Worm (Caenorhabditis elegans): Measurements from ENCODE around the gene F36G3.3.

F36G3.3 gene

DNA sequence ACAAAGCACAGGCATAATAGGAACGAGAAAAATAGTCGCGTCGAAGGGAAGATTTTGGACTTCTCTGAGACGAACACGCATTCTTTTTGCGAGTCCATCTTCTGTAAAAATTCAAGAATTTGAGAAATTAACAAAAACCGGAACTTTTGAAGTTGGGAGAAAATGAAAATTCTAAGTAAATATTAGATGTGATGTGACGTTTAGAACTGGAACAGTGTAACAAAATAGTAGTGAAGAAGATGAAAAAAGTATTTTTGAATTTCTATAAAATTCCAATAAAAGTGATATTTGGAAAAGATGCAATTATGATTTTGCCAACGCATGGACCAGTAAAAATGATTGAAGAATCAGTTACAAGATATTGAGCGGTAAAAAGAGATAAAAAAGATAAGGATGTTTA is 33.8 kb upstream of the F36G3.3 start, which contains the start of gene slc-17.9:
slc-17.9 (minus strand) TSS at position 101 of the 400 bp plus-strand sequence.
- TF ChIP-seq nhr-21 (tag; optimal IDR thresholded peaks at IDR 0.05) (no peak), ztf-1 (GFP tag; conservative IDR thresholded peaks at IDR 0.05) (no peak), snpc-4 (tag; optimal IDR thresholded peaks at IDR 0.05) (no peak), ama-1 (optimal IDR thresholded peaks at IDR 0.05) (no peak), nhr-10 (tag; optimal IDR thresholded peaks at IDR 0.05) (no peak), unc-39 (tag; optimal IDR thresholded peaks at IDR 0.05) (no peak), nhr-11 (tag; optimal IDR thresholded peaks at IDR 0.05) (no peak), zag-1 (tag; optimal IDR thresholded peaks at IDR 0.05) (no peak), dmd-4 (tag; optimal IDR thresholded peaks at IDR 0.05) (no peak), nhr-12 (tag; optimal IDR thresholded peaks at IDR 0.05) (no peak), mdl-1 (tag; optimal IDR thresholded peaks at IDR 0.05) (no peak), Y55F3AM.14 (GFP tag; optimal IDR thresholded peaks at IDR 0.05) (no peak), blmp-1 (tag; optimal IDR thresholded peaks at IDR 0.05; ENCODE audit: insufficient read depth) (no peak), alr-1 (tag; optimal IDR thresholded peaks at IDR 0.05) (no peak), sma-9 (GFP tag; optimal IDR thresholded peaks at IDR 0.05) (no peak), sma-9 (tag; optimal IDR thresholded peaks at IDR 0.05) (no peak), C34F6.9 (tag; optimal IDR thresholded peaks at IDR 0.05) (no peak), lin-39 (tag; optimal IDR thresholded peaks at IDR 0.05) (no peak), ceh-82 (tag; optimal IDR thresholded peaks at IDR 0.05) (no peak), nhr-129 (tag; optimal IDR thresholded peaks at IDR 0.05) (no peak), ztf-4 (tag; optimal IDR thresholded peaks at IDR 0.05) (no peak)

DNA sequence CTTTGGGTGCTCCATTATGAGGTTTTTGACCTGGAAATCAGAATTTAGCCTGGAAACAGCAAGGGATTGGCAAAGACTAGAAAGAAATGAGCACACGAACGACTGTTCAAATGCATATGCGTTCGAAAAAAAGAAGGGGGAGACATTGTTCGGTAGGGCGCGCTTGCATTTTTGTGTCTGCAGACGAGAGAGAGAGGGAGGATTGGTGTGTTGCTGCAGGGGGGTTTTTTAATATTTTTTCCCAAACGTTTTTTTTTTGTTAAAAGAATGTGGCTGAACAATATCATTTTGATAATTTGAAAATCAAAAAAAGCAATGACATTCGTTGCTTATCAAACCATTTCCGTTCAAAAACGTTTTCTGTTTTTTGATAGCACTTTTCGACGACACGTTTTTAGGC is 24.3 kb upstream of the F36G3.3 start, which contains the start of gene T09B9.4:
T09B9.4 (minus strand) TSS at position 30 of the 400 bp plus-strand sequence.
- TF ChIP-seq zag-1 (tag; optimal IDR thresholded peaks at IDR 0.05), result peak; percentile 16
- peak; percentile 17 for TF ChIP-seq nhr-129 (tag; optimal IDR thresholded peaks at IDR 0.05)
- TF ChIP-seq C34F6.9 (tag; optimal IDR thresholded peaks at IDR 0.05), result peak; percentile 66
- TF ChIP-seq skn-1 (tag; optimal IDR thresholded peaks at IDR 0.05), result no peak
- TF ChIP-seq nhr-23 (tag; optimal IDR thresholded peaks at IDR 0.05), result no peak
- no peak for TF ChIP-seq nhr-21 (tag; optimal IDR thresholded peaks at IDR 0.05)
- TF ChIP-seq ceh-16 (tag; optimal IDR thresholded peaks at IDR 0.05), result no peak
- peak; percentile 40 for TF ChIP-seq fos-1 (tag; optimal IDR thresholded peaks at IDR 0.05)
- TF ChIP-seq ztf-11 (tag; optimal IDR thresholded peaks at IDR 0.05), result no peak

DNA sequence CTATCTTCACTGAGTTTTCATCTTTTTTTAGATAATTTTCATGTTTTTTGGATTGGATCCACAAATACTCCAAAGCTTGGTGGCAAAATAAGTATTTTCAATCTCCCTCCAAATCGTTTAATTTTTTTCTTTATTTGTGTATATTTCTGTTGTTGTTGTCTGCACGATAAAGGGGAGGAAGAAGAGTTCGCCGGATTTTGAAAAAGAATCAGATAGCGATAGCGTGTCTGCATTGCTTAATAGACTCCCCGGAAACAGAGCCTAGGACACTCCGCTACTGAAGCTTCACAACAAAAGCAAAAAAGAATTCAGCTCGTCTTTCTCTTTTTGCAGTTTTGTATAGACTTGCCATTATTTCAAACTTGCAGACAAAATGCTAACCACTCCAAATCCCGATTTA is 21.2 kb upstream of the F36G3.3 start, which contains the start of gene T09B9.5:
T09B9.5 (plus strand) TSS at position 301 of the 400 bp plus-strand sequence.
- TF ChIP-seq ztf-11 (tag; optimal IDR thresholded peaks at IDR 0.05) (no peak), zag-1 (tag; optimal IDR thresholded peaks at IDR 0.05) (no peak), unc-55 (GFP tag; optimal IDR thresholded peaks at IDR 0.05) (no peak), Y55F3AM.14 (GFP tag; optimal IDR thresholded peaks at IDR 0.05) (no peak)

DNA sequence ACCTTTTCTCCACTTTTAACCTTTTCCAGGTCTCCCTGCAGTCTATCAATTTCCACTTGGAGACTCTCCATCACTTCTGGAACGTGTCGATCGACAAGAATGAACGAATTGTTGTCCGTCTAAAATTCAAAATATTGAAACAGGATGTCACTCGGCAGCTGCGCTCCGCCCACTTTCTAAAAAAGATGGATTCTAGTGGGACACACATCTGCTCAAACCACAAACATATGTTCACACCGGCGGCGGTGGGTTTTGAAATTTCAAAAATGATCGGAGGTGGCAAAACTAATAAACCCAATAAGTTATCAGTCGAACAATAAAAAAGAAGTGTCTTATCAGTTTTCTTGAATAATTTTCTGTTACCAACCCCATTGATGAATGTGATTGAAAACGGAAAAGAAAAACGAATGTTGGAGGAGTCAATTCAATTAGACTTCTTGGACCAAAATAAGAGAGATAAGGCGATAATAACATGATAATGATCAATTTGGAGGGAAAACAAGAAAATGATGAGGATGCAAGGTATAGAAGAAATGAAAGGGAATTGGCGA is 16.2 kb upstream of the F36G3.3 start:
- TF ChIP-seq mab-5 (tag; optimal IDR thresholded peaks at IDR 0.05) (no peak), sma-3 (GFP tag; optimal IDR thresholded peaks at IDR 0.05) (no peak), fos-1 (tag; optimal IDR thresholded peaks at IDR 0.05) (peak; percentile 51), ceh-16 (tag; optimal IDR thresholded peaks at IDR 0.05) (no peak)

DNA sequence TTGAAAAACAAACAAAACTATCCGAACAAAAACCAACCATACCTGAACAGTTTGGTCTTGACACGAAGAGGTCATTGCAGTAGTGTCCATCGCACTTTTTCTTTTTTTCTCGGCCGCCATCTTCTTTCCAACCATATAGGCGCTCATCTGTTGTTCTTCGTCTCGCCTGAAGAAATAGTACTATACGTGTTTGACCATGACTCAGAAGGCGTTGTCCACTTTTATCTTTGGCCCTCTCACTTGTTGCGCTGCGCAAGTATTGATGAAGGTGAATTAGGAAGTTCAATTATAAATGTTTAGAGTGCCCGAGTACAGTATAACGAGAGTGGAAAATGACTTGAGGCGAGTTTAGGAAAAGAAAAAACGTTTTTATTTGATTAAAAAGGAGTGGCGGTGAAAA is 12.8 kb upstream of the F36G3.3 start:
- TF ChIP-seq egl-27 (tag; optimal IDR thresholded peaks at IDR 0.05) (no peak), nhr-10 (tag; optimal IDR thresholded peaks at IDR 0.05) (no peak), nhr-25 (tag; optimal IDR thresholded peaks at IDR 0.05) (no peak), elt-1 (tag; optimal IDR thresholded peaks at IDR 0.05) (no peak), sma-3 (GFP tag; optimal IDR thresholded peaks at IDR 0.05) (peak; percentile 4), elt-3 (tag; optimal IDR thresholded peaks at IDR 0.05) (no peak), sem-4 (tag; optimal IDR thresholded peaks at IDR 0.05) (peak; percentile 9), Y55F3AM.14 (GFP tag; optimal IDR thresholded peaks at IDR 0.05) (no peak), ceh-82 (tag; optimal IDR thresholded peaks at IDR 0.05) (no peak), unc-62 (GFP tag; optimal IDR thresholded peaks at IDR 0.05) (no peak), blmp-1 (tag; optimal IDR thresholded peaks at IDR 0.05; ENCODE audit: insufficient read depth) (peak; percentile 22), lin-11 (tag; optimal IDR thresholded peaks at IDR 0.05) (no peak), alr-1 (tag; optimal IDR thresholded peaks at IDR 0.05) (no peak), ztf-1 (GFP tag; conservative IDR thresholded peaks at IDR 0.05) (no peak), fos-1 (tag; optimal IDR thresholded peaks at IDR 0.05) (peak; percentile 72), mdl-1 (tag; optimal IDR thresholded peaks at IDR 0.05) (no peak), sma-9 (GFP tag; optimal IDR thresholded peaks at IDR 0.05) (peak; percentile 11), sma-9 (tag; optimal IDR thresholded peaks at IDR 0.05) (no peak)
